Worm (Caenorhabditis elegans) whole organism, L3 larva: ENCODE data around the gene ufl-1.

Experiments
- ZK546.5 ChIP-seq: sonication (generic microtip); optimal IDR thresholded peaks from 2 replicates; lab custom pipeline; 2017; ENCODE audit warnings: missing biosample characterization, missing genetic modification characterization
- aly-2 ChIP-seq: fragments of 150-350 bp; optimal IDR thresholded peaks from 2 replicates; lab custom pipeline; 2014; ENCODE audit warnings: missing biosample characterization, missing genetic modification characterization
- ama-1 ChIP-seq: fragments of 150-350 bp; optimal IDR thresholded peaks from 2 replicates; lab custom pipeline; 2018
- ceh-16 ChIP-seq: sonication (generic microtip); optimal IDR thresholded peaks from 2 replicates; lab custom pipeline; 2017; ENCODE audit warnings: missing biosample characterization, missing genetic modification characterization
- ceh-28 ChIP-seq: fragments of 150-350 bp; optimal IDR thresholded peaks from 2 replicates; lab custom pipeline; 2014; ENCODE audit warnings: missing biosample characterization, missing genetic modification reagents, missing genetic modification characterization
- ceh-9 ChIP-seq: sonication (generic microtip); optimal IDR thresholded peaks from 2 replicates; lab custom pipeline; 2018; ENCODE audit warnings: missing biosample characterization, missing genetic modification characterization
- egl-27 ChIP-seq: sonication (generic microtip); optimal IDR thresholded peaks from 4 replicates; lab custom pipeline; 2017; ENCODE audit warnings: missing biosample characterization, missing genetic modification reagents, missing genetic modification characterization
- egl-5 ChIP-seq: fragments of 150-350 bp; optimal IDR thresholded peaks from 2 replicates; lab custom pipeline; 2017; ENCODE audit warnings: missing biosample characterization, missing genetic modification reagents, missing genetic modification characterization, inconsistent platforms
- elt-2 ChIP-seq: sonication (generic microtip); optimal IDR thresholded peaks from 2 replicates; lab custom pipeline; 2016; ENCODE audit warnings: missing genetic modification reagents, mild to moderate bottlenecking, missing genetic modification characterization, missing compliant biosample characterization
- elt-3 ChIP-seq, 3 experiments: fragments of 150-350 bp in 1 of 3; sonication (generic microtip) in 2 of 3; optimal IDR thresholded peaks; 2 replicates in 2 of 3; 4 replicates in 1 of 3; lab custom pipeline; 2014 to 2017; ENCODE audit warnings: missing biosample characterization in 3 of 3, missing genetic modification characterization in 3 of 3
- eor-1 ChIP-seq, 2 experiments: fragments of 150-350 bp; optimal IDR thresholded peaks; 2 replicates each; lab custom pipeline; 2014 to 2018; ENCODE audit warnings: missing biosample characterization in 2 of 2, missing genetic modification characterization in 2 of 2
- fkh-10 ChIP-seq: sonication (generic microtip); optimal IDR thresholded peaks from 2 replicates; lab custom pipeline; 2017; ENCODE audit warnings: missing biosample characterization, missing genetic modification reagents, missing genetic modification characterization
- fkh-2 ChIP-seq: fragments of 150-350 bp; optimal IDR thresholded peaks from 2 replicates; lab custom pipeline; 2014; ENCODE audit warnings: missing biosample characterization, missing genetic modification reagents, missing genetic modification characterization
- fos-1 ChIP-seq: fragments of 150-350 bp; optimal IDR thresholded peaks from 2 replicates; lab custom pipeline; 2014; ENCODE audit warnings: missing biosample characterization, missing genetic modification characterization
- jun-1 ChIP-seq: fragments of 150-350 bp; optimal IDR thresholded peaks from 2 replicates; lab custom pipeline; 2014; ENCODE audit warnings: missing biosample characterization, missing genetic modification reagents, missing genetic modification characterization
- lsy-12 ChIP-seq: sonication (generic microtip); optimal IDR thresholded peaks from 2 replicates; lab custom pipeline; 2016; ENCODE audit warnings: mild to moderate bottlenecking, missing genetic modification characterization, missing compliant biosample characterization
- mml-1 ChIP-seq: fragments of 150-350 bp; sonication (generic microtip); optimal IDR thresholded peaks from 3 replicates; lab custom pipeline; 2014; ENCODE audit warnings: missing biosample characterization, missing genetic modification characterization
- nfya-1 ChIP-seq: sonication (generic microtip); optimal IDR thresholded peaks from 2 replicates; lab custom pipeline; 2017; ENCODE audit warnings: missing genetic modification characterization, mild to moderate bottlenecking, missing compliant biosample characterization, antibody characterized with exemption, moderate library complexity; ENCODE audit not compliant: insufficient read depth
- nhr-23 ChIP-seq: fragments of 150-350 bp; optimal IDR thresholded peaks from 2 replicates; lab custom pipeline; 2014; ENCODE audit warnings: missing biosample characterization, missing genetic modification reagents, missing genetic modification characterization
- nhr-25 ChIP-seq: sonication (generic microtip); optimal IDR thresholded peaks from 2 replicates; lab custom pipeline; 2017; ENCODE audit warnings: missing biosample characterization, missing genetic modification characterization
- nhr-28 ChIP-seq: fragments of 150-350 bp; optimal IDR thresholded peaks from 2 replicates; lab custom pipeline; 2014; ENCODE audit warnings: missing biosample characterization, missing genetic modification characterization
- nhr-43 ChIP-seq: sonication (generic microtip); optimal IDR thresholded peaks from 2 replicates; lab custom pipeline; 2016; ENCODE audit warnings: mild to moderate bottlenecking, missing genetic modification characterization, missing compliant biosample characterization; ENCODE audit not compliant: poor library complexity, severe bottlenecking
- nhr-67 ChIP-seq: fragments of 150-350 bp; optimal IDR thresholded peaks from 2 replicates; lab custom pipeline; 2014; ENCODE audit warnings: missing biosample characterization, missing genetic modification characterization
- nhr-76 ChIP-seq: fragments of 150-350 bp; sonication (generic microtip); optimal IDR thresholded peaks from 5 replicates; lab custom pipeline; 2014; ENCODE audit warnings: missing biosample characterization, missing genetic modification characterization
- pha-4 ChIP-seq: fragments of 150-350 bp; optimal IDR thresholded peaks from 2 replicates; lab custom pipeline; 2014; ENCODE audit warnings: missing biosample characterization, missing genetic modification reagents, missing genetic modification characterization
- pqm-1 ChIP-seq: fragments of 150-350 bp; optimal IDR thresholded peaks from 2 replicates; lab custom pipeline; 2017; ENCODE audit warnings: missing biosample characterization, missing genetic modification characterization, inconsistent platforms
- skn-1 ChIP-seq: fragments of 150-350 bp; optimal IDR thresholded peaks from 2 replicates; lab custom pipeline; 2014; ENCODE audit warnings: missing biosample characterization, missing genetic modification characterization
- snpc-4 ChIP-seq: fragments of 150-350 bp; optimal IDR thresholded peaks from 2 replicates; lab custom pipeline; 2014; ENCODE audit warnings: missing biosample characterization, missing genetic modification characterization
- unc-39 ChIP-seq: sonication (generic microtip); optimal IDR thresholded peaks from 4 replicates; lab custom pipeline; 2017; ENCODE audit warnings: missing biosample characterization, missing genetic modification characterization
- unc-62 ChIP-seq: fragments of 150-350 bp; sonication (generic microtip); optimal IDR thresholded peaks from 4 replicates; lab custom pipeline; 2014; ENCODE audit warnings: missing biosample characterization, missing genetic modification reagents, missing genetic modification characterization
- zag-1 ChIP-seq: fragments of 150-350 bp; optimal IDR thresholded peaks from 2 replicates; lab custom pipeline; 2014; ENCODE audit warnings: missing biosample characterization, missing genetic modification characterization
- ztf-4 ChIP-seq: fragments of 150-350 bp; optimal IDR thresholded peaks from 2 replicates; lab custom pipeline; 2014; ENCODE audit warnings: missing biosample characterization, missing genetic modification characterization

ufl-1 gene

ce11 chrIV:7067446-7067845 is 30.8 kb upstream of the ufl-1 start:
- no peak for TF ChIP-seq fkh-2 (tag; lab: Kevin White, UChicago)

- no peak for TF ChIP-seq ceh-16 (tag; lab: Kevin White, UChicago)
- TF ChIP-seq aly-2 (tag; lab: Kevin White, UChicago): no peak
- TF ChIP-seq zag-1 (tag; lab: Kevin White, UChicago): no peak
- no peak for TF ChIP-seq elt-3 (tag; optimal IDR thresholded peaks at IDR 0.05; lab: Kevin White, UChicago)
- no peak for TF ChIP-seq pha-4 (tag; lab: Kevin White, UChicago)
- TF ChIP-seq fos-1 (tag; lab: Kevin White, UChicago): no peak
- no peak for TF ChIP-seq elt-2 (tag; lab: Kevin White, UChicago)
- no peak for TF ChIP-seq pqm-1
These were observed 28.4 kb upstream of the ufl-1 start, which contains the start of gene Y43B11AL.1 for ce11 chrIV:7065022-7065421. Gene Y43B11AL.1, plus strand, starts transcription at chrIV:7065322.

ce11 chrIV:7062697-7063096 is 26.0 kb upstream of the ufl-1 start:
- TF ChIP-seq ceh-9 (tag; lab: Kevin White, UChicago) (no peak), zag-1 (tag; lab: Kevin White, UChicago) (no peak), ama-1 (no peak), fkh-2 (tag; lab: Kevin White, UChicago) (no peak), ZK546.5 (no peak), nhr-67 (tag; lab: Kevin White, UChicago) (no peak), nhr-76 (tag; lab: Kevin White, UChicago) (no peak), fos-1 (tag; lab: Kevin White, UChicago) (no peak), pha-4 (tag; lab: Kevin White, UChicago) (no peak), eor-1 (tag; optimal IDR thresholded peaks at IDR 0.05; lab: Kevin White, UChicago) (no peak), jun-1 (no peak), pqm-1 (no peak)

- TF ChIP-seq snpc-4 (tag; lab: Kevin White, UChicago) (no peak), zag-1 (tag; lab: Kevin White, UChicago) (no peak), fkh-10 (peak; percentile 18), elt-2 (tag; lab: Kevin White, UChicago) (no peak)
These were observed 21.0 kb upstream of the ufl-1 start, which contains the start of gene srx-50 for ce11 chrIV:7057677-7058076. Gene srx-50, plus strand, starts transcription at chrIV:7057977.

- peak; percentile 76 for TF ChIP-seq ama-1
- no peak for TF ChIP-seq fkh-2 (tag; lab: Kevin White, UChicago)
These were observed 15.5 kb upstream of the ufl-1 start for ce11 chrIV:7052135-7052534.

- TF ChIP-seq ama-1: peak; percentile 86
- TF ChIP-seq lsy-12 (tag; lab: Kevin White, UChicago): no peak
- TF ChIP-seq fkh-10: peak; percentile 12
- TF ChIP-seq mml-1: no peak
These were observed 14.9 kb upstream of the ufl-1 start for ce11 chrIV:7051515-7051914.

ce11 chrIV:7049672-7050206 is 13.1 kb upstream of the ufl-1 start, which contains the start of gene nhr-105:
Gene nhr-105, plus strand, starts transcription at chrIV:7050156.
- TF ChIP-seq pha-4 (tag; lab: Kevin White, UChicago) (peak; percentile 40), unc-62 (GFP tag; lab: Kevin White, UChicago) (peak; percentile 46), jun-1 (peak; percentile 59), skn-1 (tag; lab: Kevin White, UChicago) (no peak), egl-5 (tag; lab: Kevin White, UChicago) (no peak), snpc-4 (tag; lab: Kevin White, UChicago) (peak; percentile 45), nhr-28 (no peak), ztf-4 (tag; lab: Kevin White, UChicago) (no peak), nhr-43 (tag; lab: Kevin White, UChicago) (peak; percentile 55), fkh-10 (peak; percentile 11), nhr-25 (tag; lab: Kevin White, UChicago) (peak; percentile 67), egl-27 (tag; lab: Kevin White, UChicago) (peak; percentile 65), unc-39 (tag; lab: Kevin White, UChicago) (no peak), elt-3 (tag; optimal IDR thresholded peaks at IDR 0.05; lab: Kevin White, UChicago) (peak in 1 of 3 experiments; percentile 2), lsy-12 (tag; lab: Kevin White, UChicago) (peak; percentile 44), nhr-23 (peak; percentile 74), nfya-1 (tag; lab: Kevin White, UChicago) (peak; percentile 39), elt-2 (tag; lab: Kevin White, UChicago) (peak; percentile 86), ceh-28 (tag; lab: Kevin White, UChicago) (peak; percentile 70), fkh-2 (tag; lab: Kevin White, UChicago) (no peak), ama-1 (peak; percentile 71), nhr-76 (tag; lab: Kevin White, UChicago) (no peak), fos-1 (tag; lab: Kevin White, UChicago) (no peak), pqm-1 (peak; percentile 86)
